Worm (Caenorhabditis elegans): ENCODE results near the gene Y38H8A.12.

Gene Y38H8A.12

DNA sequence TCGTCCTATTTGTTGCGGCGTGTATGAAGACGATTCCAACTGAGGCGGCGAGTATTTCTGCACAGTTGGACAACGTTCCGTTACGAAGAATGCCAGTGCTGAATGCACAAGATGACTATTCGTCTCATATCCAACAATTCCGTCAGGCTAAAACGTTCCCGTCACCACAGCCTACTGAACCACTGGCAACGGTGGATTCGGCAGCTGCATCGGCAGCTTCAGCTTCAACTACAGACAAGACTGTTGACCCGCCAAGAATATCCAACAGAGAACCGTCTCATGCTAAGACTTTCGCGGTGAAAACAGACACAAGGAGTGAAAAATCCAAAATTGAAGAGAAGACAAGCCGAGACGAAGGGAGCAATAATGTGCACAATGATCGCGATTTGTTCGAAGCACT is 22.8 kb upstream of the Y38H8A.12 start:
- TF ChIP-seq nhr-23 (tag; optimal IDR thresholded peaks at IDR 0.05) (no peak), pha-4 (tag; optimal IDR thresholded peaks at IDR 0.05) (no peak)

ce11 chrIV:13482469-13482868 is 21.7 kb upstream of the Y38H8A.12 start, which contains the start of gene Y38H8A.1:
TSS of gene Y38H8A.1 (plus strand) at chrIV:13482769.
- no peak for TF ChIP-seq jun-1 (tag; optimal IDR thresholded peaks at IDR 0.05)
- no peak for TF ChIP-seq nhr-23 (tag; optimal IDR thresholded peaks at IDR 0.05)
- no peak for TF ChIP-seq skn-1 (tag; optimal IDR thresholded peaks at IDR 0.05)
- no peak for TF ChIP-seq hmg-11 (tag; optimal IDR thresholded peaks at IDR 0.05)
- TF ChIP-seq eor-1 (tag; optimal IDR thresholded peaks at IDR 0.05): no peak
- no peak for TF ChIP-seq nhr-76 (tag; optimal IDR thresholded peaks at IDR 0.05)
- no peak for TF ChIP-seq nhr-43 (tag; optimal IDR thresholded peaks at IDR 0.05; ENCODE audit: poor library complexity, severe bottlenecking)
- no peak for TF ChIP-seq fkh-2 (tag; optimal IDR thresholded peaks at IDR 0.05)
- TF ChIP-seq fos-1 (tag; optimal IDR thresholded peaks at IDR 0.05): no peak

ce11 chrIV:13474132-13474531 is 13.4 kb upstream of the Y38H8A.12 start, which contains the start of gene Y38H8A.2:
TSS of gene Y38H8A.2 (plus strand) at chrIV:13474432.
- no peak for TF ChIP-seq nhr-43 (tag; optimal IDR thresholded peaks at IDR 0.05; ENCODE audit: poor library complexity, severe bottlenecking)
- no peak for TF ChIP-seq unc-39 (tag; optimal IDR thresholded peaks at IDR 0.05)
- no peak for TF ChIP-seq nhr-77 (tag; optimal IDR thresholded peaks at IDR 0.05)
- TF ChIP-seq fkh-2 (tag; optimal IDR thresholded peaks at IDR 0.05): no peak
- no peak for TF ChIP-seq unc-62 (GFP tag; optimal IDR thresholded peaks at IDR 0.05)
- no peak for TF ChIP-seq pqm-1 (tag; optimal IDR thresholded peaks at IDR 0.05)
- TF ChIP-seq ceh-28 (tag; optimal IDR thresholded peaks at IDR 0.05): no peak
- TF ChIP-seq elt-1 (tag; optimal IDR thresholded peaks at IDR 0.05): no peak
- no peak for TF ChIP-seq nhr-12 (tag; optimal IDR thresholded peaks at IDR 0.05)
- no peak for TF ChIP-seq fkh-10 (GFP tag; optimal IDR thresholded peaks at IDR 0.05)
- TF ChIP-seq ceh-9 (tag; optimal IDR thresholded peaks at IDR 0.05): no peak
- TF ChIP-seq daf-12 (tag; optimal IDR thresholded peaks at IDR 0.05): no peak
- TF ChIP-seq nhr-67 (tag; optimal IDR thresholded peaks at IDR 0.05): no peak
- TF ChIP-seq mml-1 (tag; optimal IDR thresholded peaks at IDR 0.05): no peak
- no peak for TF ChIP-seq snpc-4 (tag; optimal IDR thresholded peaks at IDR 0.05)
- TF ChIP-seq fos-1 (tag; optimal IDR thresholded peaks at IDR 0.05): no peak

- TF ChIP-seq ztf-4 (tag; optimal IDR thresholded peaks at IDR 0.05): no peak
- TF ChIP-seq snpc-4 (tag; optimal IDR thresholded peaks at IDR 0.05): no peak
- no peak for TF ChIP-seq ceh-16 (tag; optimal IDR thresholded peaks at IDR 0.05)
- TF ChIP-seq egl-27 (tag; optimal IDR thresholded peaks at IDR 0.05): no peak
- no peak for TF ChIP-seq unc-39 (tag; optimal IDR thresholded peaks at IDR 0.05)
- TF ChIP-seq fkh-10 (GFP tag; optimal IDR thresholded peaks at IDR 0.05): no peak
- no peak for TF ChIP-seq eor-1 (tag; optimal IDR thresholded peaks at IDR 0.05)
- no peak for TF ChIP-seq lin-15B (tag; optimal IDR thresholded peaks at IDR 0.05)
- TF ChIP-seq daf-12 (tag; optimal IDR thresholded peaks at IDR 0.05): no peak
Measured at ce11 chrIV:13472011-13472410, 11.2 kb upstream of the Y38H8A.12 start, which contains the start of the genes ttbk-8.1 and Y38H8A.4. TSS of gene ttbk-8.1 (plus strand) at chrIV:13472311. TSS of gene Y38H8A.4 (minus strand) at chrIV:13472376.

DNA sequence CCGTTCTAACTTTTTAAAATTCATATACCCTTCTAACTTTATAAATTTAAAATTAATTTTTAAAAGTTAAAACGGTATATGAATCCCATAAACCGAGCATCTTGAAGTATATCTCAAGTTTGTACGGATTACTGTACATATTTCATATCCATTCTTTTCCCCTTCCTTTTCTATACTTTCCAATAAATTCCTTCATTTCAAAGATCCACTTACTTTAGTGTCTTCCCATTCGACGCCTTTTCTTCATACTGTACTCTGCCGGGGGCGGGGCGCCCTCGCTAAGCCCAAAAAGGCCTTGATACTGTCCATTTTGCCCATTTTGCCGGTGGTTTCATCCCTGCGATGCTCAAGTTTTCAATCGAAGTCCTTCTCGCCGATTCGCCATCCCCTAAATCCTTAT is 5.0 kb upstream of the Y38H8A.12 start, which contains the start of gene fezf-1:
TSS of gene fezf-1 (plus strand) at position 301 of the 400 bp plus-strand sequence.
- TF ChIP-seq ceh-82 (tag; optimal IDR thresholded peaks at IDR 0.05): no peak
- no peak for TF ChIP-seq elt-1 (tag; optimal IDR thresholded peaks at IDR 0.05)
- no peak for TF ChIP-seq daf-12 (tag; optimal IDR thresholded peaks at IDR 0.05)
- TF ChIP-seq elt-3 (tag; optimal IDR thresholded peaks at IDR 0.05): no peak
- TF ChIP-seq hmg-11 (tag; optimal IDR thresholded peaks at IDR 0.05): no peak
- TF ChIP-seq pqm-1 (tag; optimal IDR thresholded peaks at IDR 0.05): no peak
- TF ChIP-seq ceh-28 (tag; optimal IDR thresholded peaks at IDR 0.05): no peak
- TF ChIP-seq nhr-12 (tag; optimal IDR thresholded peaks at IDR 0.05): no peak
- TF ChIP-seq lin-15B (tag; optimal IDR thresholded peaks at IDR 0.05): no peak
- TF ChIP-seq nhr-77 (tag; optimal IDR thresholded peaks at IDR 0.05): no peak
- no peak for TF ChIP-seq egl-27 (tag; optimal IDR thresholded peaks at IDR 0.05)
- TF ChIP-seq ZK546.5 (tag; optimal IDR thresholded peaks at IDR 0.05): no peak
- TF ChIP-seq nhr-67 (tag; optimal IDR thresholded peaks at IDR 0.05): no peak
- no peak for TF ChIP-seq pha-4 (tag; optimal IDR thresholded peaks at IDR 0.05)
- TF ChIP-seq nhr-76 (tag; optimal IDR thresholded peaks at IDR 0.05): no peak
- no peak for TF ChIP-seq lsy-12 (tag; optimal IDR thresholded peaks at IDR 0.05)
- no peak for TF ChIP-seq fkh-10 (GFP tag; optimal IDR thresholded peaks at IDR 0.05)
- TF ChIP-seq ama-1 (optimal IDR thresholded peaks at IDR 0.05): no peak
- TF ChIP-seq fkh-2 (tag; optimal IDR thresholded peaks at IDR 0.05): no peak
